Worm (Caenorhabditis elegans) whole organism, L4/young adult: Measurements from ENCODE around the gene srv-4.

Source experiments
- dao-5 ChIP-seq: sonication (generic microtip); optimal IDR thresholded peaks from 2 replicates; lab custom pipeline; 2016; ENCODE audit warnings: missing genotype, missing genetic modification characterization, moderate library complexity, missing compliant biosample characterization
- him-1 ChIP-seq: sonication (generic microtip); optimal IDR thresholded peaks from 2 replicates; lab custom pipeline; 2016; ENCODE audit warnings: missing genotype, missing genetic modification reagents, missing genetic modification characterization, missing compliant biosample characterization

ce11 chrIV:4301202-4301601 is 13.0 kb upstream of the srv-4 start, which contains the start of gene lgc-22:
- no peak for TF ChIP-seq him-1 (tag; lab: Kevin White, UChicago)
- no peak for TF ChIP-seq dao-5 (tag; lab: Kevin White, UChicago)
